Worm (Caenorhabditis elegans): ENCODE measurements around the gene E02H1.5.

DNA sequence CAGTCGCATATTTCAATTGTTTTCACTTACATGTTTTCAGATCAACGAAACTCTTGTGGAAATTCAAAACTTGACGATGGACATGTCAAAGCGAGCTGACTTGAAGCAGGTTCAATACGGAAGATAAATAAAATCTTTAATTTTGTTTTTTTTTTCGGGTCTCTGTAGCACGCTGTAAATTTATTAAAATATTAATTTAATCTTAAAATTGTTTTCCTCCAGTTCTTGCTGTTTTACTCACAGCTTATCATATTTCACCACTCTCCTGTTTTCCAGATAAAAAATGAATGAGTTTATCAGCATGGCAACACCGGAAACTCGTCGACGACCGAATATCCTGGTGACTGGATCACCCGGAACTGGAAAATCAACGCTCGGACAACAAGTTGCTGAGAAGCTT, 1.4 kb downstream of the E02H1.5 start, which contains the start of gene E02H1.6:
- TF ChIP-seq flt-1 (GFP tag; IDR thresholded peaks at IDR 0.05) (no peak), tab-1 (GFP tag; IDR thresholded peaks at IDR 0.05) (no peak), cog-1 (tag; optimal IDR thresholded peaks at IDR 0.05) (no peak), klf-2 (GFP tag; conservative IDR thresholded peaks at IDR 0.05) (no peak), ref-1 (GFP tag; conservative IDR thresholded peaks at IDR 0.05) (no peak), ztf-29 (GFP tag; IDR thresholded peaks at IDR 0.05) (no peak), med-1 (GFP tag; optimal IDR thresholded peaks at IDR 0.05; ENCODE audit: insufficient read depth) (no peak)
